Fruit fly (Drosophila melanogaster): ENCODE measurements around the gene CG14971.
A peak's percentile ranks its signal among the peaks of the same experiment; 100 is the strongest.

CG14971 gene

dm6 chr3L:3461557-3462414 lies 9.3 kb downstream of the CG14971 start:
- TF ChIP-seq tj (GFP tag; optimal IDR thresholded peaks at IDR 0.05) (peak; percentile 97), CG12768 (GFP tag; optimal IDR thresholded peaks at IDR 0.05) (no peak), pad (GFP tag; optimal IDR thresholded peaks at IDR 0.05) (peak; percentile 98), ovo (GFP tag; optimal IDR thresholded peaks at IDR 0.05) (peak; percentile 64)

DNA sequence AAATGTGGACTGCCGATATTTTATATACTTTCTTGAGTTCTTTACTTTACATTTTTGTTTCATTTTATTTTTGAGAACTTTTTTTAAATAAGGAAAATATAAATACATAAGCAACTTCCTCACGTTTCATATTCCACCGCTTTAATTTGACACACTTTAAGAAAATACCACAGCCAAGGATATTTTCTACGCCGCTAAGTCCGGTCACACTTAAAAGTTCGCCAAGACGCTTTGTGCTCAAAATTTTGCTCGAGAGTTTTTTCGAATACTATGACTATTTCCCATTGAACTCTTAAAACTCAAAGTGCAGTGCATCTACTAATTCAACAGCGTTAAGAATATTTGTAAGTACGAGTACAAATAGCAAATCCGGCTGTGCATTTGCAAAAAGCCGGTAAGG lies 10.0 kb downstream of the CG14971 start, which contains the start of the genes CG46463 and armi:
TSS of gene CG46463 (plus strand) at position 197 of the 400 bp plus-strand sequence.
TSS of gene armi (plus strand) at position 199 of the 400 bp plus-strand sequence.
- no peak for TF ChIP-seq CG1620 (GFP tag; optimal IDR thresholded peaks at IDR 0.05)
- no peak for TF ChIP-seq Mnt (GFP tag; optimal IDR thresholded peaks at IDR 0.05)
- TF ChIP-seq kay (GFP tag; ENCODE audit: borderline replicate concordance): no peak
- no peak for TF ChIP-seq bab1 (GFP tag; optimal IDR thresholded peaks at IDR 0.05)
- TF ChIP-seq tj (GFP tag; optimal IDR thresholded peaks at IDR 0.05): no peak
- no peak for TF ChIP-seq CG7101 (tag; optimal IDR thresholded peaks at IDR 0.05)
- TF ChIP-seq CG11617 (GFP tag; optimal IDR thresholded peaks at IDR 0.05): no peak
- TF ChIP-seq ovo (GFP tag; optimal IDR thresholded peaks at IDR 0.05): no peak

dm6 chr3L:3460402-3461027 lies 10.6 kb downstream of the CG14971 start, which contains the start of gene eIF5B:
eIF5B (minus strand) TSS chr3L:3460977.
- TF ChIP-seq CG7045 (GFP tag; optimal IDR thresholded peaks at IDR 0.05) (peak; percentile 27), CG5204 (GFP tag; optimal IDR thresholded peaks at IDR 0.05) (no peak), CG12768 (GFP tag; optimal IDR thresholded peaks at IDR 0.05) (peak; percentile 66), CG14711 (tag; optimal IDR thresholded peaks at IDR 0.05) (peak; percentile 22), CG33017 (tag; optimal IDR thresholded peaks at IDR 0.05) (peak; percentile 56), ovo (GFP tag; optimal IDR thresholded peaks at IDR 0.05) (no peak), toe (GFP tag; optimal IDR thresholded peaks at IDR 0.05) (no peak), Crg-1 (GFP tag; optimal IDR thresholded peaks at IDR 0.05) (peak; percentile 53), Mnt (GFP tag; optimal IDR thresholded peaks at IDR 0.05) (peak; percentile 86), Clk (GFP tag; optimal IDR thresholded peaks at IDR 0.05) (peak; percentile 7), CG7101 (tag; optimal IDR thresholded peaks at IDR 0.05) (peak; percentile 47), CG11617 (GFP tag; optimal IDR thresholded peaks at IDR 0.05) (peak; percentile 66), kay (GFP tag; ENCODE audit: borderline replicate concordance) (peak; percentile 76), cic (GFP tag; optimal IDR thresholded peaks at IDR 0.05) (no peak), pad (GFP tag; optimal IDR thresholded peaks at IDR 0.05) (peak; percentile 16), bab1 (GFP tag; optimal IDR thresholded peaks at IDR 0.05) (peak; percentile 70), Hr96 (GFP tag; optimal IDR thresholded peaks at IDR 0.05) (peak; percentile 52), cnc (optimal IDR thresholded peaks at IDR 0.05) (no peak), CG1620 (GFP tag; optimal IDR thresholded peaks at IDR 0.05) (peak; percentile 66), tj (GFP tag; optimal IDR thresholded peaks at IDR 0.05) (peak; percentile 49)

DNA sequence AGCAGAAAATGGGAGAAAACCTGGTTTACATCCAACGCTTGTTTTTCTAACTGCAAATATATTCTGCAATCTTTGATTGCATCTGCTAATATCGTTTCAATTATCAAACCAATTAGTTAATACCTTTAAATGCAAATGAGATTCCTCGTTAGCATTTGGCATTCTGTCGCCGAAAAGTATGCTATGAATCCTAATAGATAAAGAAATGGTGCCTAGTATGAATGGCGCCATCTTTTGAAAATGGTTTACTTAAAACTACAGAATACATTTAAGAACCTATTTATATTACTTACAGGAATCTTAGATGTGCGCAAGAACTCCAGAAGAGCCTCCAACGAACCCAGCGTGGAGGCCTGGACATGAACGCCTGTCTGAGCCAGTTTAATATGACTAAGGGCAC lies 14.2 kb downstream of the CG14971 start:
- TF ChIP-seq kay (GFP tag; ENCODE audit: borderline replicate concordance) (peak; percentile 59), CG1620 (GFP tag; optimal IDR thresholded peaks at IDR 0.05) (no peak), Crg-1 (GFP tag; optimal IDR thresholded peaks at IDR 0.05) (no peak), toe (GFP tag; optimal IDR thresholded peaks at IDR 0.05) (no peak), Clk (GFP tag; optimal IDR thresholded peaks at IDR 0.05) (no peak)

- TF ChIP-seq CG14711 (tag; optimal IDR thresholded peaks at IDR 0.05) (no peak), ovo (GFP tag; optimal IDR thresholded peaks at IDR 0.05) (no peak), Clk (GFP tag; optimal IDR thresholded peaks at IDR 0.05) (no peak), Crg-1 (GFP tag; optimal IDR thresholded peaks at IDR 0.05) (no peak), kay (GFP tag; ENCODE audit: borderline replicate concordance) (no peak), CG7101 (tag; optimal IDR thresholded peaks at IDR 0.05) (no peak), CG7045 (GFP tag; optimal IDR thresholded peaks at IDR 0.05) (no peak), CG33017 (tag; optimal IDR thresholded peaks at IDR 0.05) (no peak), CG11617 (GFP tag; optimal IDR thresholded peaks at IDR 0.05) (no peak)
Measured at dm6 chr3L:3456009-3456566, 15.0 kb downstream of the CG14971 start.

- TF ChIP-seq cnc (optimal IDR thresholded peaks at IDR 0.05) (no peak), tj (GFP tag; optimal IDR thresholded peaks at IDR 0.05) (peak; percentile 96)
Measured at dm6 chr3L:3455555-3455939, 15.6 kb downstream of the CG14971 start.
